Fruit fly (Drosophila melanogaster) whole organism, pupa: Measurements from ENCODE around the gene CG7768.

Experiments used
- CG10348 ChIP-seq: fragments of 200-800 bp; sonication (Bioruptor generic); IDR thresholded peaks from 2 replicates; pipeline ENCODE4 v1.3.6; 2022; ENCODE audit warnings: missing biosample characterization, missing genetic modification characterization
- CG12605 ChIP-seq: fragments of 200-800 bp; sonication (Bioruptor generic); IDR thresholded peaks from 2 replicates; pipeline ENCODE4 v1.3.6; 2022; ENCODE audit warnings: missing biosample characterization, missing genetic modification characterization
- CG13204 ChIP-seq: fragments of 200-800 bp; sonication (Bioruptor generic); optimal IDR thresholded peaks from 2 replicates; lab custom pipeline; 2018; ENCODE audit warnings: missing biosample characterization, mild to moderate bottlenecking, missing genetic modification characterization, moderate library complexity
- CG15710 ChIP-seq: fragments of 200-800 bp; sonication (Bioruptor generic); optimal IDR thresholded peaks from 2 replicates; lab custom pipeline; 2018; ENCODE audit warnings: missing biosample characterization, mild to moderate bottlenecking, missing genetic modification characterization, moderate library complexity
- CG17806 ChIP-seq: fragments of 200-800 bp; sonication (Bioruptor generic); optimal IDR thresholded peaks from 2 replicates; lab custom pipeline; 2018; ENCODE audit warnings: missing biosample characterization, mild to moderate bottlenecking, missing genetic modification characterization, moderate library complexity
- CG34367 ChIP-seq: fragments of 200-800 bp; sonication (Bioruptor generic); optimal IDR thresholded peaks from 2 replicates; lab custom pipeline; 2018; ENCODE audit warnings: missing biosample characterization, mild to moderate bottlenecking, missing genetic modification characterization
- CG4496 ChIP-seq: fragments of 200-800 bp; sonication (Bioruptor generic); IDR thresholded peaks from 3 replicates; pipeline ENCODE4 v1.3.6; 2022; ENCODE audit warnings: missing biosample characterization, missing genetic modification characterization
- CG8159 ChIP-seq: fragments of 200-800 bp; sonication (Bioruptor generic); optimal IDR thresholded peaks from 3 replicates; lab custom pipeline; 2018; ENCODE audit warnings: missing biosample characterization, mild to moderate bottlenecking, missing genetic modification characterization, moderate library complexity
- CG8301 ChIP-seq: fragments of 200-800 bp; sonication (Bioruptor generic); optimal IDR thresholded peaks from 2 replicates; lab custom pipeline; 2018; ENCODE audit warnings: missing biosample characterization, mild to moderate bottlenecking, missing genetic modification characterization
- CG9948 ChIP-seq: fragments of 200-800 bp; sonication (Bioruptor generic); optimal IDR thresholded peaks from 2 replicates; lab custom pipeline; 2018; ENCODE audit warnings: missing biosample characterization, mild to moderate bottlenecking, missing genetic modification characterization, moderate library complexity
- EcR ChIP-seq: fragments of 200-800 bp; sonication (Bioruptor generic); optimal IDR thresholded peaks from 3 replicates; lab custom pipeline; 2019; ENCODE audit warnings: missing biosample characterization, missing genetic modification characterization, mild to moderate bottlenecking, moderate library complexity, missing genetic modification reagents
- Pif1A ChIP-seq: fragments of 200-800 bp; sonication (Bioruptor generic); optimal IDR thresholded peaks from 3 replicates; lab custom pipeline; 2016; ENCODE audit warnings: missing biosample characterization, missing genetic modification characterization
- Pif1B ChIP-seq: fragments of 200-800 bp; sonication (Bioruptor generic); optimal IDR thresholded peaks from 3 replicates; lab custom pipeline; 2016; ENCODE audit warnings: missing biosample characterization, missing genetic modification characterization
- fd96Ca ChIP-seq: fragments of 200-800 bp; sonication (Bioruptor generic); IDR thresholded peaks from 3 replicates; pipeline ENCODE4 v1.3.6; 2022; ENCODE audit warnings: missing biosample characterization, missing genetic modification characterization

dm6 chr3L:14202318-14202717 is 15.7 kb upstream of the CG7768 start:
- TF ChIP-seq CG15710 (tag; lab: Kevin White, UChicago) (no peak), CG9948 (tag; lab: Kevin White, UChicago) (no peak), fd96Ca (no peak), Pif1B (no peak), CG10348 (GFP tag; lab: Robert Waterston, UW) (no peak), Pif1A (GFP tag; lab: Kevin White, UChicago) (no peak), CG4496 (no peak), CG12605 (GFP tag; lab: Robert Waterston, UW) (no peak), CG8159 (no peak), CG13204 (no peak), CG8301 (tag; lab: Kevin White, UChicago) (no peak), EcR (peak; percentile 78), CG17806 (tag; lab: Kevin White, UChicago) (no peak), CG34367 (tag; lab: Kevin White, UChicago) (no peak)
